Worm (Caenorhabditis elegans): ENCODE measurements around the gene cah-2.

ce11 chrII:7456184-7456583 is 26.7 kb downstream of the cah-2 start, which contains the start of gene D1022.3:
- TF ChIP-seq nhr-28 (tag; optimal IDR thresholded peaks at IDR 0.05) = no peak
- no peak for TF ChIP-seq nhr-76 (tag; optimal IDR thresholded peaks at IDR 0.05)
- no peak for TF ChIP-seq nhr-12 (tag; optimal IDR thresholded peaks at IDR 0.05)
- TF ChIP-seq elt-3 (tag; optimal IDR thresholded peaks at IDR 0.05) = no peak

All from whole organism, mixed stage, embryonic.